Fruit fly (Drosophila melanogaster) whole organism, embryonic: ENCODE data around the gene Tlk.

ENCODE experiments used
- Adf1 ChIP-seq: fragments of 200-800 bp; sonication (Bioruptor generic); IDR thresholded peaks from 2 replicates; pipeline ENCODE4 v1.3.6; 2022; ENCODE audit warnings: missing biosample characterization, missing genetic modification characterization
- Asciz ChIP-seq: fragments of 200-800 bp; sonication (Bioruptor generic); optimal IDR thresholded peaks from 2 replicates; lab custom pipeline; 2017; ENCODE audit warnings: missing biosample characterization, mild to moderate bottlenecking, missing genetic modification characterization, missing genetic modification reagents
- Bgb ChIP-seq: fragments of 200-800 bp; sonication (Bioruptor generic); IDR thresholded peaks from 2 replicates; pipeline ENCODE4 v1.3.6; 2022; ENCODE audit warnings: missing biosample characterization, missing genetic modification characterization; ENCODE audit not compliant: partially characterized antibody
- CG11504 ChIP-seq: fragments of 200-800 bp; sonication (Bioruptor generic); optimal IDR thresholded peaks from 3 replicates; lab custom pipeline; 2019; ENCODE audit warnings: missing biosample characterization, mild to moderate bottlenecking, missing genetic modification characterization, moderate library complexity
- CG11695 ChIP-seq: fragments of 200-800 bp; sonication (Bioruptor generic); IDR thresholded peaks from 3 replicates; pipeline ENCODE4 v1.3.6; 2022; ENCODE audit warnings: missing biosample characterization, missing genetic modification characterization
- CG11696 ChIP-seq: fragments of 200-800 bp; sonication (Bioruptor generic); IDR thresholded peaks from 2 replicates; pipeline ENCODE4 v1.3.6; 2022; ENCODE audit warnings: missing biosample characterization, missing genetic modification characterization
- CG15073 ChIP-seq: fragments of 200-800 bp; sonication (Bioruptor generic); optimal IDR thresholded peaks from 2 replicates; lab custom pipeline; 2016; ENCODE audit warnings: missing biosample characterization, missing genetic modification characterization
- CG15269 ChIP-seq: fragments of 200-800 bp; sonication (Bioruptor generic); optimal IDR thresholded peaks from 2 replicates; lab custom pipeline; 2018; ENCODE audit warnings: missing biosample characterization, mild to moderate bottlenecking, missing genetic modification characterization, moderate library complexity
- CG17802 ChIP-seq: fragments of 200-800 bp; sonication (Bioruptor generic); optimal IDR thresholded peaks from 2 replicates; lab custom pipeline; 2018; ENCODE audit warnings: missing biosample characterization, mild to moderate bottlenecking, missing genetic modification characterization, moderate library complexity
- CG33213 ChIP-seq: fragments of 200-800 bp; sonication (Bioruptor generic); optimal IDR thresholded peaks from 3 replicates; lab custom pipeline; 2016; ENCODE audit warnings: missing biosample characterization, missing genetic modification characterization
- CG6175 ChIP-seq: fragments of 200-800 bp; sonication (Bioruptor generic); IDR thresholded peaks from 3 replicates; pipeline ENCODE4 v1.3.6; 2022; ENCODE audit warnings: missing biosample characterization, missing genetic modification characterization
- CG7372 ChIP-seq: fragments of 200-800 bp; sonication (Bioruptor generic); IDR thresholded peaks from 2 replicates; pipeline ENCODE4 v1.3.6; 2022; ENCODE audit warnings: missing biosample characterization, missing genetic modification characterization
- CG7839 ChIP-seq: fragments of 200-800 bp; sonication (Bioruptor generic); optimal IDR thresholded peaks from 3 replicates; lab custom pipeline; 2018; ENCODE audit warnings: missing biosample characterization, mild to moderate bottlenecking, missing genetic modification characterization, moderate library complexity
- CG7963 ChIP-seq: fragments of 200-800 bp; sonication (Bioruptor generic); IDR thresholded peaks from 3 replicates; pipeline ENCODE4 v1.3.6; 2022; ENCODE audit warnings: missing biosample characterization, missing genetic modification characterization; ENCODE audit not compliant: partially characterized antibody
- CG9876 ChIP-seq: fragments of 200-800 bp; sonication (Bioruptor generic); optimal IDR thresholded peaks from 2 replicates; lab custom pipeline; 2016; ENCODE audit warnings: missing biosample characterization, missing genetic modification characterization
- Drgx ChIP-seq: fragments of 200-800 bp; sonication (Bioruptor generic); IDR thresholded peaks from 2 replicates; pipeline ENCODE4 v1.3.6; 2022; ENCODE audit warnings: missing biosample characterization, missing genetic modification characterization
- HLH3B ChIP-seq: fragments of 200-800 bp; sonication (Bioruptor generic); IDR thresholded peaks from 2 replicates; pipeline ENCODE4 v1.3.6; 2022; ENCODE audit warnings: missing biosample characterization, missing genetic modification characterization
- Hmr ChIP-seq: fragments of 200-800 bp; sonication (Bioruptor generic); optimal IDR thresholded peaks from 3 replicates; lab custom pipeline; 2017; ENCODE audit warnings: mild to moderate bottlenecking, missing biosample characterization, missing genetic modification reagents, missing genetic modification characterization
- Hr51 ChIP-seq, 2 experiments: fragments of 200-800 bp; sonication (Bioruptor generic); optimal IDR thresholded peaks; 2 replicates in 1 of 2; 3 replicates in 1 of 2; lab custom pipeline; 2016 to 2018; ENCODE audit warnings: missing biosample characterization in 2 of 2, missing genetic modification characterization in 2 of 2, mild to moderate bottlenecking in 1 of 2, moderate library complexity in 1 of 2
- Hr78 ChIP-seq, 2 experiments: fragments of 200-800 bp in 1 of 2; fragments of >200 bp in 1 of 2; sonication (Bioruptor generic) in 1 of 2; optimal IDR thresholded peaks; 2 replicates each; lab custom pipeline; 2017 to 2019; ENCODE audit warnings: missing biosample characterization in 2 of 2, missing genetic modification characterization in 2 of 2, mild to moderate bottlenecking in 1 of 2, moderate library complexity in 1 of 2
- MESR4 ChIP-seq: fragments of 200-800 bp; sonication (Bioruptor generic); optimal IDR thresholded peaks from 2 replicates; lab custom pipeline; 2018; ENCODE audit warnings: missing biosample characterization, mild to moderate bottlenecking, missing genetic modification characterization, moderate library complexity
- Med ChIP-seq: fragments of 200-800 bp; sonication (Bioruptor generic); peaks from one replicate; lab custom pipeline; 2016; ENCODE audit warnings: missing biosample characterization, missing genetic modification characterization, mild to moderate bottlenecking, inconsistent platforms, moderate library complexity
- PHDP ChIP-seq: fragments of 200-800 bp; sonication (Bioruptor generic); optimal IDR thresholded peaks from 3 replicates; lab custom pipeline; 2018; ENCODE audit warnings: missing biosample characterization, mild to moderate bottlenecking, missing genetic modification characterization, moderate library complexity
- Pdp1 ChIP-seq, 2 experiments: fragments of 200-800 bp; sonication (Bioruptor generic); optimal IDR thresholded peaks; 3 replicates each; lab custom pipeline; 2016; ENCODE audit warnings: missing biosample characterization in 2 of 2, missing genetic modification characterization in 2 of 2, mild to moderate bottlenecking in 1 of 2, moderate library complexity in 1 of 2
- Rfx ChIP-seq: fragments of 200-800 bp; sonication (Bioruptor generic); IDR thresholded peaks from 2 replicates; pipeline ENCODE4 v1.3.6; 2022; ENCODE audit warnings: missing biosample characterization, missing genetic modification characterization
- Side ChIP-seq: fragments of 200-800 bp; sonication (Bioruptor generic); optimal IDR thresholded peaks from 2 replicates; lab custom pipeline; 2016; ENCODE audit warnings: missing biosample characterization, missing genetic modification characterization
- Sox102F ChIP-seq: fragments of 200-800 bp; sonication (Bioruptor generic); optimal IDR thresholded peaks from 2 replicates; lab custom pipeline; 2018; ENCODE audit warnings: missing biosample characterization, mild to moderate bottlenecking, missing genetic modification characterization, moderate library complexity
- cg ChIP-seq: fragments of 200-800 bp; sonication (Bioruptor generic); optimal IDR thresholded peaks from 3 replicates; lab custom pipeline; 2019; ENCODE audit warnings: missing biosample characterization, mild to moderate bottlenecking, missing genetic modification characterization, moderate library complexity
- corto ChIP-seq: fragments of 200-800 bp; sonication (Bioruptor generic); optimal IDR thresholded peaks from 2 replicates; lab custom pipeline; 2016; ENCODE audit warnings: missing biosample characterization, mild to moderate bottlenecking, missing genetic modification characterization, moderate library complexity
- dmrt99B ChIP-seq: fragments of 200-800 bp; sonication (Bioruptor generic); optimal IDR thresholded peaks from 2 replicates; lab custom pipeline; 2018; ENCODE audit warnings: missing biosample characterization, mild to moderate bottlenecking, missing genetic modification characterization, moderate library complexity
- dpn ChIP-seq, 2 experiments: fragments of 200-800 bp; sonication (Bioruptor generic); optimal IDR thresholded peaks; 3 replicates each; lab custom pipeline; 2016; ENCODE audit warnings: missing biosample characterization in 2 of 2, missing genetic modification characterization in 2 of 2
- ewg ChIP-seq: fragments of 200-800 bp; sonication (Bioruptor generic); optimal IDR thresholded peaks from 3 replicates; lab custom pipeline; 2017; ENCODE audit warnings: mild to moderate bottlenecking, missing biosample characterization, missing genetic modification reagents, missing genetic modification characterization
- fd3F ChIP-seq: fragments of 200-800 bp; sonication (Bioruptor generic); optimal IDR thresholded peaks from 2 replicates; lab custom pipeline; 2018; ENCODE audit warnings: missing biosample characterization, mild to moderate bottlenecking, missing genetic modification characterization, moderate library complexity
- gem ChIP-seq: fragments of 200-800 bp; sonication (Bioruptor generic); optimal IDR thresholded peaks from 2 replicates; lab custom pipeline; 2019; ENCODE audit warnings: missing biosample characterization, mild to moderate bottlenecking, missing genetic modification characterization, moderate library complexity
- row ChIP-seq: fragments of 200-800 bp; sonication (Bioruptor generic); IDR thresholded peaks from 3 replicates; pipeline ENCODE4 v1.3.6; 2022; ENCODE audit warnings: missing biosample characterization, missing genetic modification characterization
- sens ChIP-seq: fragments of 200-800 bp; sonication (Bioruptor generic); peaks from one replicate; lab custom pipeline; 2016; ENCODE audit warnings: missing biosample characterization, missing genetic modification characterization
- slou ChIP-seq: fragments of 200-800 bp; sonication (Bioruptor generic); optimal IDR thresholded peaks from 3 replicates; lab custom pipeline; 2016; ENCODE audit warnings: missing biosample characterization, missing genetic modification characterization
- sob ChIP-seq: fragments of 200-800 bp; sonication (Bioruptor generic); IDR thresholded peaks from 2 replicates; pipeline ENCODE4 v1.3.6; 2022; ENCODE audit warnings: missing biosample characterization, missing genetic modification characterization
- sqz ChIP-seq: fragments of 200-800 bp; sonication (Bioruptor generic); optimal IDR thresholded peaks from 3 replicates; lab custom pipeline; 2018; ENCODE audit warnings: missing biosample characterization, mild to moderate bottlenecking, missing genetic modification characterization
- stc ChIP-seq: fragments of 200-800 bp; sonication (Bioruptor generic); IDR thresholded peaks from 2 replicates; pipeline ENCODE4 v1.3.6; 2022; ENCODE audit warnings: missing biosample characterization, missing genetic modification characterization
- tll ChIP-seq, 2 experiments: fragments of 200-800 bp in 1 of 2; fragments of >200 bp in 1 of 2; sonication (Bioruptor generic) in 1 of 2; optimal IDR thresholded peaks; 2 replicates each; lab custom pipeline; 2017 to 2019; ENCODE audit warnings: missing biosample characterization in 2 of 2, missing genetic modification characterization in 2 of 2, mild to moderate bottlenecking in 1 of 2, moderate library complexity in 1 of 2
- tna ChIP-seq: fragments of 200-800 bp; sonication (Bioruptor generic); IDR thresholded peaks from 2 replicates; pipeline ENCODE4 v1.3.6; 2022; ENCODE audit warnings: missing biosample characterization, missing genetic modification characterization; ENCODE audit not compliant: partially characterized antibody
- vvl ChIP-seq: fragments of 200-800 bp; sonication (Bioruptor generic); IDR thresholded peaks from 2 replicates; pipeline ENCODE4 v1.3.6; 2022; ENCODE audit warnings: missing biosample characterization, missing genetic modification characterization
- wek ChIP-seq: fragments of 200-800 bp; sonication (Bioruptor generic); optimal IDR thresholded peaks from 3 replicates; lab custom pipeline; 2018; ENCODE audit warnings: missing biosample characterization, mild to moderate bottlenecking, missing genetic modification characterization, moderate library complexity

Tlk gene

dm6 chrX:3714994-3715393 is 4.8 kb upstream of the Tlk start:
- TF ChIP-seq CG7839 (tag; lab: Kevin White, UChicago) (peak; percentile 17), Hr51 (GFP tag; optimal IDR thresholded peaks at IDR 0.05; lab: Kevin White, UChicago) (peak in 1 of 2 experiments; percentile 11), Med (GFP tag; lab: Kevin White, UChicago) (peak; percentile 67), row (GFP tag; lab: Robert Waterston, UW) (peak; percentile 40; the same call in 1 of the 3 replicates), Sox102F (peak; percentile 39), dmrt99B (tag; lab: Kevin White, UChicago) (peak; percentile 53), gem (tag; lab: Kevin White, UChicago) (peak; percentile 27), CG11504 (peak; percentile 42), Rfx (GFP tag; lab: Robert Waterston, UW) (0 out of 2 replicates have a peak, but pooled peaks have one; percentile 17), dpn (GFP tag; optimal IDR thresholded peaks at IDR 0.05; lab: Kevin White, UChicago) (peak in 1 of 2 experiments; percentile 4), CG15269 (tag; lab: Kevin White, UChicago) (peak; percentile 19), Drgx (GFP tag; lab: Robert Waterston, UW) (peak; percentile 27; the same call in 1 of the 2 replicates), Hmr (GFP tag; lab: Kevin White, UChicago) (peak; percentile 16)

dm6 chrX:3715616-3716015 is 4.2 kb upstream of the Tlk start:
- TF ChIP-seq corto (GFP tag; lab: Kevin White, UChicago): no peak
- TF ChIP-seq Pdp1 (GFP tag; optimal IDR thresholded peaks at IDR 0.05; lab: Kevin White, UChicago): no peak
- 0 out of 2 replicates have a peak, but pooled peaks have one; percentile 13 for TF ChIP-seq Drgx (GFP tag; lab: Robert Waterston, UW)
- TF ChIP-seq Adf1 (GFP tag; lab: Robert Waterston, UW): no peak
- peak; percentile 55 for TF ChIP-seq sens (GFP tag; lab: Kevin White, UChicago)
- TF ChIP-seq, all 482 proteins: peak for 2

- TF ChIP-seq CG9876 (GFP tag; lab: Kevin White, UChicago) (no peak), tna (GFP tag; lab: Robert Waterston, UW) (no peak), vvl (GFP tag; lab: Robert Waterston, UW) (peak; percentile 39; the same call in 1 of the 2 replicates), Sox102F (no peak), CG33213 (GFP tag; lab: Kevin White, UChicago) (no peak), PHDP (tag; lab: Kevin White, UChicago) (no peak), CG7963 (GFP tag; lab: Robert Waterston, UW) (no peak), Hr78 (GFP tag; optimal IDR thresholded peaks at IDR 0.05; lab: Kevin White, UChicago) (peak in 1 of 2 experiments; percentile 53), cg (peak; percentile 68), wek (GFP tag; lab: Kevin White, UChicago) (no peak), CG7372 (GFP tag; lab: Robert Waterston, UW) (no peak), stc (GFP tag; lab: Robert Waterston, UW) (no peak), fd3F (GFP tag; lab: Kevin White, UChicago) (no peak), CG11695 (GFP tag; lab: Robert Waterston, UW) (0 out of 3 replicates have a peak, but pooled peaks have one; percentile 24), CG6175 (GFP tag; lab: Robert Waterston, UW) (no peak), Asciz (GFP tag; lab: Kevin White, UChicago) (no peak), Bgb (no peak), sob (GFP tag; lab: Robert Waterston, UW) (no peak), HLH3B (no peak), sens (GFP tag; lab: Kevin White, UChicago) (peak; percentile 63), CG17802 (tag; lab: Kevin White, UChicago) (no peak), CG15073 (GFP tag; lab: Kevin White, UChicago) (no peak), Adf1 (GFP tag; lab: Robert Waterston, UW) (peak; percentile 62), slou (no peak), CG11696 (GFP tag; lab: Robert Waterston, UW) (no peak), ewg (no peak), tll (GFP tag; optimal IDR thresholded peaks at IDR 0.05; lab: Kevin White, UChicago) (peak in 1 of 2 experiments; percentile 61), Side (no peak), sqz (peak; percentile 55), MESR4 (GFP tag; lab: Kevin White, UChicago) (no peak)
Observed at dm6 chrX:3718592-3719267, 1.1 kb upstream of the Tlk start.
